Worm (Caenorhabditis elegans): ENCODE measurements around the gene grl-24.

Gene grl-24

ce11 chrIV:17427423-17427822, 48.2 kb downstream of the grl-24 start, which contains the start of gene C06A12.3:
C06A12.3 (plus strand) TSS chrIV:17427723.
- TF ChIP-seq madf-6 (GFP tag; IDR thresholded peaks at IDR 0.05) (no peak), F49E8.2 (tag; optimal IDR thresholded peaks at IDR 0.05; ENCODE audit: insufficient read depth) (no peak), lin-26 (GFP tag; IDR thresholded peaks at IDR 0.05) (no peak), pha-4 (tag; optimal IDR thresholded peaks at IDR 0.05) (no peak), B0261.1 (tag; optimal IDR thresholded peaks at IDR 0.05) (no peak), fkh-3 (tag; optimal IDR thresholded peaks at IDR 0.05) (no peak), ztf-18 (tag; optimal IDR thresholded peaks at IDR 0.05) (no peak), F37B4.10 (GFP tag; IDR thresholded peaks at IDR 0.05) (no peak), unc-130 (GFP tag; optimal IDR thresholded peaks at IDR 0.05) (no peak), snpc-3.4 (tag; optimal IDR thresholded peaks at IDR 0.05) (no peak), cebp-2 (GFP tag; IDR thresholded peaks at IDR 0.05) (no peak), madf-10 (tag; optimal IDR thresholded peaks at IDR 0.05) (no peak), lin-54 (GFP tag; optimal IDR thresholded peaks at IDR 0.05) (no peak)

ce11 chrIV:17426970-17427369, 48.7 kb downstream of the grl-24 start:
- no peak for TF ChIP-seq hmg-1.2 (GFP tag; IDR thresholded peaks at IDR 0.05)
- no peak for TF ChIP-seq lag-1 (GFP tag; IDR thresholded peaks at IDR 0.05)
- no peak for TF ChIP-seq atf-7 (tag; optimal IDR thresholded peaks at IDR 0.05)
- no peak for TF ChIP-seq let-526 (GFP tag; IDR thresholded peaks at IDR 0.05)
- TF ChIP-seq T07F8.4 (tag; optimal IDR thresholded peaks at IDR 0.05): no peak
- no peak for TF ChIP-seq B0261.1 (tag; optimal IDR thresholded peaks at IDR 0.05)
- TF ChIP-seq F22D6.2 (tag; optimal IDR thresholded peaks at IDR 0.05): no peak
- TF ChIP-seq nfyb-1 (GFP tag; IDR thresholded peaks at IDR 0.05): no peak
- TF ChIP-seq lsy-27 (tag; optimal IDR thresholded peaks at IDR 0.05; ENCODE audit: borderline replicate concordance, insufficient read depth): no peak
- TF ChIP-seq Y56A3A.18 (GFP tag; IDR thresholded peaks at IDR 0.05): no peak
- no peak for TF ChIP-seq unc-62 (GFP tag; optimal IDR thresholded peaks at IDR 0.05)
- no peak for TF ChIP-seq unc-130 (GFP tag; optimal IDR thresholded peaks at IDR 0.05)
- no peak for TF ChIP-seq sea-2 (GFP tag; IDR thresholded peaks at IDR 0.05)
- no peak for TF ChIP-seq dpff-1 (tag; optimal IDR thresholded peaks at IDR 0.05)
- no peak for TF ChIP-seq ztf-25 (GFP tag; IDR thresholded peaks at IDR 0.05)
